Worm (Caenorhabditis elegans) whole organism, L4/young adult: ENCODE data around the gene F59E12.17.

Source experiments
- W03F9.2 ChIP-seq: fragments of 150-350 bp; optimal IDR thresholded peaks from 2 replicates; lab custom pipeline; 2014; ENCODE audit warnings: missing biosample characterization, missing genetic modification characterization
- dao-5 ChIP-seq: sonication (generic microtip); optimal IDR thresholded peaks from 2 replicates; lab custom pipeline; 2016; ENCODE audit warnings: missing genotype, missing genetic modification characterization, moderate library complexity, missing compliant biosample characterization
- him-1 ChIP-seq: sonication (generic microtip); optimal IDR thresholded peaks from 2 replicates; lab custom pipeline; 2016; ENCODE audit warnings: missing genotype, missing genetic modification reagents, missing genetic modification characterization, missing compliant biosample characterization

DNA sequence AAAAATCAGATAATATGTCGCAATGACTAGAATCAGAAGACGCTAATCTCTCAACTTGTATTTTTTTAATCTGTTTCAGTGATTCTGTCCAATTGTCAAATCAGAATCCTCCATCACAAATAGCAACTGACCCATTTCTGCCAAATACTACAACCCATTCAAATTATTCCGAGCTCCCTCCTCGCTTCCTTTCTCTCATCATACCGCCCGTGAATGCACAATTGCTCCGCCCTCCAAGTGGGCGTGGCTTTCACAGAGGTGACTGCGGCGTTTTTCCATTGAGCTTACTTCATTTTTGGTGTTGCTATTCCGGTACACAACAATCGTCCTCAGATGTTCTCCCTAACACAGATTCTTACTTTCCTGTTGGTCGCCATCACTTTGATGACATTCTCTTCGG is 31.4 kb upstream of the F59E12.17 start, which contains the start of gene flp-27:
- no peak for TF ChIP-seq him-1 (tag; lab: Kevin White, UChicago)
- no peak for TF ChIP-seq dao-5 (tag; lab: Kevin White, UChicago)
- TF ChIP-seq W03F9.2 (tag; lab: Kevin White, UChicago), result no peak
